Fruit fly (Drosophila melanogaster): ENCODE measurements around the gene pigeon.
A peak's percentile ranks its signal among the peaks of the same experiment; 100 is the strongest.

- peak in 1 of 3 experiments; percentile 10 for TF ChIP-seq lola (GFP tag; optimal IDR thresholded peaks at IDR 0.05)
- TF ChIP-seq Fer3 (tag; optimal IDR thresholded peaks at IDR 0.05), result no peak
- no peak for TF ChIP-seq Gug (GFP tag; IDR thresholded peaks at IDR 0.05)
- TF ChIP-seq sug (tag; optimal IDR thresholded peaks at IDR 0.05), result no peak
- no peak for TF ChIP-seq CG17912 (GFP tag; optimal IDR thresholded peaks at IDR 0.05)
- no peak for TF ChIP-seq CG18764 (GFP tag; optimal IDR thresholded peaks at IDR 0.05)
- no peak for TF ChIP-seq MTF-1 (GFP tag; optimal IDR thresholded peaks at IDR 0.05; ENCODE audit: borderline replicate concordance)
- TF ChIP-seq bsh (GFP tag; optimal IDR thresholded peaks at IDR 0.05), result no peak
- TF ChIP-seq cato (GFP tag; optimal IDR thresholded peaks at IDR 0.05; ENCODE audit: borderline replicate concordance), result no peak
- no peak for TF ChIP-seq Elba2 (GFP tag; optimal IDR thresholded peaks at IDR 0.05)
- TF ChIP-seq hkb (optimal IDR thresholded peaks at IDR 0.05), result no peak
- TF ChIP-seq hkb (GFP tag; IDR thresholded peaks at IDR 0.05), result 0 out of 2 replicates have a peak, but pooled peaks have one; percentile 16
Observed at dm6 chr2L:19229059-19229458, 43.2 kb downstream of the pigeon start.
